Fruit fly (Drosophila melanogaster) whole organism, adult: ENCODE results near the gene CG31265.

Experiments
- CG11617 ChIP-seq: fragments of 200-800 bp; sonication (Bioruptor generic); optimal IDR thresholded peaks from 2 replicates; lab custom pipeline; 2017; ENCODE audit warnings: mild to moderate bottlenecking, missing biosample characterization, missing genetic modification reagents, missing genetic modification characterization
- CG12768 ChIP-seq: fragments of 200-800 bp; sonication (Bioruptor generic); optimal IDR thresholded peaks from 2 replicates; lab custom pipeline; 2017; ENCODE audit warnings: missing biosample characterization, missing genetic modification characterization, mild to moderate bottlenecking, moderate library complexity, missing genetic modification reagents
- CG14711 ChIP-seq: fragments of 200-800 bp; sonication (Bioruptor generic); optimal IDR thresholded peaks from 2 replicates; lab custom pipeline; 2018; ENCODE audit warnings: missing biosample characterization, mild to moderate bottlenecking, missing genetic modification characterization, moderate library complexity
- CG1620 ChIP-seq: fragments of 200-800 bp; sonication (Bioruptor generic); optimal IDR thresholded peaks from 2 replicates; lab custom pipeline; 2016; ENCODE audit warnings: missing biosample characterization, missing genetic modification characterization
- CG33017 ChIP-seq: fragments of 200-800 bp; sonication (Bioruptor generic); optimal IDR thresholded peaks from 2 replicates; lab custom pipeline; 2018; ENCODE audit warnings: missing biosample characterization, mild to moderate bottlenecking, missing genetic modification characterization, moderate library complexity
- CG5204 ChIP-seq: fragments of 200-800 bp; sonication (Bioruptor generic); optimal IDR thresholded peaks from 2 replicates; lab custom pipeline; 2016; ENCODE audit warnings: missing biosample characterization, missing genetic modification characterization
- CG7045 ChIP-seq: fragments of 200-800 bp; sonication (Bioruptor generic); optimal IDR thresholded peaks from 2 replicates; lab custom pipeline; 2017; ENCODE audit warnings: missing biosample characterization, mild to moderate bottlenecking, missing genetic modification characterization
- CG7101 ChIP-seq: fragments of 200-800 bp; sonication (Bioruptor generic); optimal IDR thresholded peaks from 2 replicates; lab custom pipeline; 2018; ENCODE audit warnings: missing biosample characterization, mild to moderate bottlenecking, missing genetic modification characterization, moderate library complexity
- Clk ChIP-seq: fragments of 200-800 bp; sonication (Bioruptor generic); optimal IDR thresholded peaks from 2 replicates; lab custom pipeline; 2017; ENCODE audit warnings: missing biosample characterization, missing genetic modification characterization
- Crg-1 ChIP-seq: fragments of 200-800 bp; sonication (Bioruptor generic); optimal IDR thresholded peaks from 2 replicates; lab custom pipeline; 2016; ENCODE audit warnings: missing biosample characterization, missing genetic modification characterization
- Hr96 ChIP-seq: fragments of 200-800 bp; sonication (Bioruptor generic); optimal IDR thresholded peaks from 2 replicates; lab custom pipeline; 2016; ENCODE audit warnings: missing biosample characterization, missing genetic modification characterization
- Mnt ChIP-seq: fragments of 200-800 bp; sonication (Bioruptor generic); optimal IDR thresholded peaks from 2 replicates; lab custom pipeline; 2016; ENCODE audit warnings: missing biosample characterization, mild to moderate bottlenecking, missing genetic modification characterization
- bab1 ChIP-seq: fragments of 200-800 bp; sonication (Bioruptor generic); optimal IDR thresholded peaks from 3 replicates; lab custom pipeline; 2019; ENCODE audit warnings: missing biosample characterization, mild to moderate bottlenecking, missing genetic modification characterization, moderate library complexity
- cic ChIP-seq: fragments of 200-800 bp; sonication (Bioruptor generic); optimal IDR thresholded peaks from 2 replicates; lab custom pipeline; 2017; ENCODE audit warnings: missing biosample characterization, mild to moderate bottlenecking, missing genetic modification characterization, moderate library complexity
- cnc ChIP-seq, 2 experiments: fragments of >200 bp; optimal IDR thresholded peaks; 2 replicates each; lab custom pipeline; 2017
- kay ChIP-seq: fragments of 200-800 bp; sonication (Bioruptor generic); peaks from one replicate; lab custom pipeline; 2016; ENCODE audit warnings: missing biosample characterization, missing genetic modification characterization, borderline replicate concordance
- ovo ChIP-seq: fragments of 200-800 bp; sonication (Bioruptor generic); optimal IDR thresholded peaks from 2 replicates; lab custom pipeline; 2016; ENCODE audit warnings: missing biosample characterization, missing genetic modification characterization
- pad ChIP-seq: fragments of 200-800 bp; sonication (Bioruptor generic); optimal IDR thresholded peaks from 3 replicates; lab custom pipeline; 2017; ENCODE audit warnings: missing biosample characterization, missing genetic modification characterization, mild to moderate bottlenecking, moderate library complexity, missing genetic modification reagents
- tj ChIP-seq: fragments of 200-800 bp; sonication (Bioruptor generic); optimal IDR thresholded peaks from 3 replicates; lab custom pipeline; 2017; ENCODE audit warnings: missing biosample characterization, mild to moderate bottlenecking, missing genetic modification characterization, moderate library complexity
- toe ChIP-seq: fragments of 200-800 bp; sonication (Bioruptor generic); optimal IDR thresholded peaks from 2 replicates; lab custom pipeline; 2016; ENCODE audit warnings: missing biosample characterization, missing genetic modification characterization

CG31265 gene

dm6 chr3R:17149080-17149746, 21.2 kb downstream of the CG31265 start, which contains the start of the genes m-cup and Det:
Gene m-cup, minus strand, starts transcription at chr3R:17149412.
Gene Det, plus strand, starts transcription at chr3R:17149667.
- TF ChIP-seq cic (GFP tag; lab: Kevin White, UChicago) (no peak), CG1620 (peak; percentile 62), Mnt (GFP tag; lab: Kevin White, UChicago) (peak; percentile 24), CG7101 (no peak), ovo (GFP tag; lab: Kevin White, UChicago) (no peak), CG33017 (tag; lab: Kevin White, UChicago) (no peak), Hr96 (peak; percentile 46), pad (peak; percentile 25), bab1 (GFP tag; lab: Kevin White, UChicago) (peak; percentile 75), Crg-1 (no peak), tj (GFP tag; lab: Kevin White, UChicago) (peak; percentile 89), toe (GFP tag; lab: Kevin White, UChicago) (peak; percentile 54), CG12768 (GFP tag; lab: Kevin White, UChicago) (no peak), kay (peak; percentile 17), CG14711 (tag; lab: Kevin White, UChicago) (peak; percentile 89), Clk (no peak), CG11617 (GFP tag; lab: Kevin White, UChicago) (no peak), cnc (optimal IDR thresholded peaks at IDR 0.05; lab: Kevin White, UChicago) (no peak), CG7045 (GFP tag; lab: Kevin White, UChicago) (no peak), CG5204 (GFP tag; lab: Kevin White, UChicago) (peak; percentile 56)

dm6 chr3R:17150287-17150686, 22.3 kb downstream of the CG31265 start, which contains the start of gene Smug:
Gene Smug, plus strand, starts transcription at chr3R:17150587.
- no peak for TF ChIP-seq kay
- TF ChIP-seq tj (GFP tag; lab: Kevin White, UChicago), result no peak
- TF ChIP-seq CG33017 (tag; lab: Kevin White, UChicago), result no peak
- no peak for TF ChIP-seq bab1 (GFP tag; lab: Kevin White, UChicago)
- TF ChIP-seq Hr96, result no peak
- no peak for TF ChIP-seq cic (GFP tag; lab: Kevin White, UChicago)
- TF ChIP-seq CG5204 (GFP tag; lab: Kevin White, UChicago), result no peak
- no peak for TF ChIP-seq Crg-1
- no peak for TF ChIP-seq toe (GFP tag; lab: Kevin White, UChicago)
- TF ChIP-seq Mnt (GFP tag; lab: Kevin White, UChicago), result no peak
- TF ChIP-seq CG14711 (tag; lab: Kevin White, UChicago), result no peak
- TF ChIP-seq CG7045 (GFP tag; lab: Kevin White, UChicago), result no peak
- TF ChIP-seq cnc (optimal IDR thresholded peaks at IDR 0.05; lab: Kevin White, UChicago), result no peak
- TF ChIP-seq CG7101, result no peak
- TF ChIP-seq CG1620, result no peak
- TF ChIP-seq CG11617 (GFP tag; lab: Kevin White, UChicago), result no peak
- no peak for TF ChIP-seq CG12768 (GFP tag; lab: Kevin White, UChicago)
- TF ChIP-seq pad, result no peak

dm6 chr3R:17151376-17152026, 23.5 kb downstream of the CG31265 start, which contains the start of gene CG5292:
Gene CG5292, plus strand, starts transcription at chr3R:17151861.
- TF ChIP-seq CG12768 (GFP tag; lab: Kevin White, UChicago), result no peak
- TF ChIP-seq kay, result no peak
- no peak for TF ChIP-seq cnc (optimal IDR thresholded peaks at IDR 0.05; lab: Kevin White, UChicago)
- peak; percentile 37 for TF ChIP-seq tj (GFP tag; lab: Kevin White, UChicago)
- TF ChIP-seq CG33017 (tag; lab: Kevin White, UChicago), result peak; percentile 65
- TF ChIP-seq CG7045 (GFP tag; lab: Kevin White, UChicago), result peak; percentile 12
- peak; percentile 80 for TF ChIP-seq Mnt (GFP tag; lab: Kevin White, UChicago)
- TF ChIP-seq CG7101, result peak; percentile 64
- peak; percentile 54 for TF ChIP-seq CG1620
- TF ChIP-seq CG11617 (GFP tag; lab: Kevin White, UChicago), result peak; percentile 46
- TF ChIP-seq bab1 (GFP tag; lab: Kevin White, UChicago), result peak; percentile 70
- peak; percentile 52 for TF ChIP-seq toe (GFP tag; lab: Kevin White, UChicago)
- TF ChIP-seq Clk, result no peak
- TF ChIP-seq CG14711 (tag; lab: Kevin White, UChicago), result peak; percentile 48
- TF ChIP-seq ovo (GFP tag; lab: Kevin White, UChicago), result peak; percentile 55
- no peak for TF ChIP-seq cic (GFP tag; lab: Kevin White, UChicago)
- TF ChIP-seq Crg-1, result peak; percentile 38
- TF ChIP-seq Hr96, result peak; percentile 34
- TF ChIP-seq CG5204 (GFP tag; lab: Kevin White, UChicago), result peak; percentile 41
- peak; percentile 31 for TF ChIP-seq pad

dm6 chr3R:17178140-17178539, 50.1 kb downstream of the CG31265 start:
- TF ChIP-seq Hr96 (no peak), CG7045 (GFP tag; lab: Kevin White, UChicago) (no peak), toe (GFP tag; lab: Kevin White, UChicago) (no peak), cnc (optimal IDR thresholded peaks at IDR 0.05; lab: Kevin White, UChicago) (no peak), CG11617 (GFP tag; lab: Kevin White, UChicago) (no peak), CG33017 (tag; lab: Kevin White, UChicago) (no peak), Crg-1 (no peak), CG14711 (tag; lab: Kevin White, UChicago) (no peak), Mnt (GFP tag; lab: Kevin White, UChicago) (no peak), ovo (GFP tag; lab: Kevin White, UChicago) (no peak), CG5204 (GFP tag; lab: Kevin White, UChicago) (no peak), pad (no peak), CG1620 (no peak), CG7101 (no peak), CG12768 (GFP tag; lab: Kevin White, UChicago) (no peak), kay (no peak)
